Fruit fly (Drosophila melanogaster) whole organism, embryonic: Measurements from ENCODE around the gene Arl8.

Experiments
- Atf3 ChIP-seq: fragments of 200-800 bp; sonication (Bioruptor generic); optimal IDR thresholded peaks from 3 replicates; lab custom pipeline; 2016; ENCODE audit warnings: missing biosample characterization, missing genetic modification characterization
- Awh ChIP-seq: fragments of 200-800 bp; sonication (Bioruptor generic); IDR thresholded peaks from 2 replicates; pipeline ENCODE4, ENCODE4 v1.3.6; 2022; ENCODE audit warnings: missing biosample characterization, missing genetic modification characterization
- B-H2 ChIP-seq: fragments of 200-800 bp; sonication (Bioruptor generic); optimal IDR thresholded peaks from 2 replicates; lab custom pipeline; 2018; ENCODE audit warnings: missing biosample characterization, mild to moderate bottlenecking, missing genetic modification characterization
- CG10321 ChIP-seq: fragments of 200-800 bp; sonication (Bioruptor generic); IDR thresholded peaks from 2 replicates; pipeline ENCODE4 v1.3.6; 2022; ENCODE audit warnings: missing biosample characterization, missing genetic modification characterization
- CG11398 ChIP-seq: fragments of 200-800 bp; sonication (Bioruptor generic); optimal IDR thresholded peaks from 2 replicates; lab custom pipeline; 2016; ENCODE audit warnings: missing biosample characterization, missing genetic modification characterization
- CG12104 ChIP-seq: fragments of 200-800 bp; sonication (Bioruptor generic); optimal IDR thresholded peaks from 3 replicates; lab custom pipeline; 2016; ENCODE audit warnings: missing biosample characterization, missing genetic modification characterization
- CG12236 ChIP-seq: fragments of 200-800 bp; sonication (Bioruptor generic); optimal IDR thresholded peaks from 2 replicates; lab custom pipeline; 2016; ENCODE audit warnings: missing biosample characterization, missing genetic modification characterization
- CG1233 ChIP-seq: fragments of 200-800 bp; sonication (Bioruptor generic); optimal IDR thresholded peaks from 4 replicates; lab custom pipeline; 2018; ENCODE audit warnings: missing biosample characterization, mild to moderate bottlenecking, missing genetic modification characterization
- CG12769 ChIP-seq: fragments of 200-800 bp; sonication (Bioruptor generic); optimal IDR thresholded peaks from 2 replicates; lab custom pipeline; 2019; ENCODE audit warnings: missing biosample characterization, mild to moderate bottlenecking, missing genetic modification characterization, moderate library complexity
- CG15073 ChIP-seq: fragments of 200-800 bp; sonication (Bioruptor generic); optimal IDR thresholded peaks from 2 replicates; lab custom pipeline; 2016; ENCODE audit warnings: missing biosample characterization, missing genetic modification characterization
- CG15479 ChIP-seq: fragments of 200-800 bp; sonication (Bioruptor generic); optimal IDR thresholded peaks from 3 replicates; lab custom pipeline; 2019; ENCODE audit warnings: missing biosample characterization, mild to moderate bottlenecking, missing genetic modification characterization, moderate library complexity
- CG15696 ChIP-seq: fragments of 200-800 bp; sonication (Bioruptor generic); optimal IDR thresholded peaks from 2 replicates; lab custom pipeline; 2019; ENCODE audit warnings: missing biosample characterization, mild to moderate bottlenecking, missing genetic modification characterization, moderate library complexity
- CG16815 ChIP-seq: fragments of 200-800 bp; sonication (Bioruptor generic); optimal IDR thresholded peaks from 3 replicates; lab custom pipeline; 2017; ENCODE audit warnings: missing biosample characterization, mild to moderate bottlenecking, missing genetic modification characterization
- CG2202 ChIP-seq: fragments of 200-800 bp; sonication (Bioruptor generic); optimal IDR thresholded peaks from 2 replicates; lab custom pipeline; 2018; ENCODE audit warnings: missing biosample characterization, mild to moderate bottlenecking, missing genetic modification characterization
- CG33557 ChIP-seq: fragments of 200-800 bp; sonication (Bioruptor generic); optimal IDR thresholded peaks from 2 replicates; lab custom pipeline; 2019; ENCODE audit warnings: missing biosample characterization, mild to moderate bottlenecking, missing genetic modification characterization, moderate library complexity
- CG7928 ChIP-seq: fragments of 200-800 bp; sonication (Bioruptor generic); optimal IDR thresholded peaks from 2 replicates; lab custom pipeline; 2017; ENCODE audit warnings: missing biosample characterization, mild to moderate bottlenecking, missing genetic modification characterization
- CG8944 ChIP-seq: fragments of 200-800 bp; sonication (Bioruptor generic); optimal IDR thresholded peaks from 3 replicates; lab custom pipeline; 2016; ENCODE audit warnings: missing biosample characterization, missing genetic modification characterization
- CG9215 ChIP-seq: fragments of 200-800 bp; sonication (Bioruptor generic); IDR thresholded peaks from 2 replicates; pipeline ENCODE4 v1.3.6; 2022; ENCODE audit warnings: missing biosample characterization, missing genetic modification characterization
- CrebB ChIP-seq: fragments of 200-800 bp; sonication (Bioruptor generic); optimal IDR thresholded peaks from 3 replicates; lab custom pipeline; 2018; ENCODE audit warnings: missing biosample characterization, mild to moderate bottlenecking, missing genetic modification characterization
- ERR ChIP-seq: fragments of 200-800 bp; sonication (Bioruptor generic); optimal IDR thresholded peaks from 2 replicates; lab custom pipeline; 2016; ENCODE audit warnings: missing biosample characterization, missing genetic modification characterization
- Ets65A ChIP-seq: fragments of 200-800 bp; sonication (Bioruptor generic); peaks from one replicate; lab custom pipeline; 2016; ENCODE audit warnings: missing biosample characterization, missing genetic modification characterization
- HLH3B ChIP-seq: fragments of 200-800 bp; sonication (Bioruptor generic); IDR thresholded peaks from 2 replicates; pipeline ENCODE4 v1.3.6; 2022; ENCODE audit warnings: missing biosample characterization, missing genetic modification characterization
- Hsf ChIP-seq: fragments of 200-800 bp; sonication (Bioruptor generic); optimal IDR thresholded peaks from 3 replicates; lab custom pipeline; 2016; ENCODE audit warnings: missing biosample characterization, missing genetic modification characterization
- Rx ChIP-seq: fragments of 200-800 bp; sonication (Bioruptor generic); IDR thresholded peaks from 2 replicates; pipeline ENCODE4 v1.3.6; 2022; ENCODE audit warnings: missing biosample characterization, missing genetic modification characterization
- Six4 ChIP-seq: fragments of 200-800 bp; sonication (Bioruptor generic); optimal IDR thresholded peaks from 2 replicates; lab custom pipeline; 2016; ENCODE audit warnings: missing biosample characterization, missing genetic modification characterization
- Sox100B ChIP-seq: fragments of 200-800 bp; sonication (Bioruptor generic); optimal IDR thresholded peaks from 3 replicates; lab custom pipeline; 2018; ENCODE audit warnings: missing biosample characterization, mild to moderate bottlenecking, missing genetic modification characterization
- Sry-β ChIP-seq: fragments of 200-800 bp; sonication (Bioruptor generic); optimal IDR thresholded peaks from 2 replicates; lab custom pipeline; 2018; ENCODE audit warnings: missing biosample characterization, mild to moderate bottlenecking, missing genetic modification characterization, moderate library complexity
- Sry-δ ChIP-seq: fragments of 200-800 bp; sonication (Bioruptor generic); optimal IDR thresholded peaks from 2 replicates; lab custom pipeline; 2016; ENCODE audit warnings: missing biosample characterization, missing genetic modification characterization
- ab ChIP-seq: fragments of 200-800 bp; sonication (Bioruptor generic); optimal IDR thresholded peaks from 2 replicates; lab custom pipeline; 2016; ENCODE audit warnings: missing biosample characterization, missing genetic modification characterization
- btn ChIP-seq: fragments of 200-800 bp; sonication (Bioruptor generic); optimal IDR thresholded peaks from 2 replicates; lab custom pipeline; 2016; ENCODE audit warnings: missing biosample characterization, missing genetic modification characterization
- cas ChIP-seq: fragments of 200-800 bp; sonication (Bioruptor generic); IDR thresholded peaks from 2 replicates; pipeline ENCODE4 v1.3.6; 2022; ENCODE audit warnings: missing biosample characterization, missing genetic modification characterization
- chm ChIP-seq: fragments of 200-800 bp; sonication (Bioruptor generic); IDR thresholded peaks from 2 replicates; pipeline ENCODE4 v1.3.6; 2022; ENCODE audit warnings: missing biosample characterization, missing genetic modification characterization
- corto ChIP-seq: fragments of 200-800 bp; sonication (Bioruptor generic); optimal IDR thresholded peaks from 2 replicates; lab custom pipeline; 2016; ENCODE audit warnings: missing biosample characterization, mild to moderate bottlenecking, missing genetic modification characterization, moderate library complexity
- fd64A ChIP-seq: fragments of 200-800 bp; sonication (Bioruptor generic); optimal IDR thresholded peaks from 3 replicates; lab custom pipeline; 2018; ENCODE audit warnings: missing biosample characterization, mild to moderate bottlenecking, missing genetic modification characterization
- fu2 ChIP-seq: fragments of 200-800 bp; sonication (Bioruptor generic); optimal IDR thresholded peaks from 2 replicates; lab custom pipeline; 2016; ENCODE audit warnings: missing biosample characterization, missing genetic modification characterization
- gcm ChIP-seq: fragments of 200-800 bp; sonication (Bioruptor generic); optimal IDR thresholded peaks from 2 replicates; lab custom pipeline; 2019; ENCODE audit warnings: missing biosample characterization, mild to moderate bottlenecking, missing genetic modification characterization, moderate library complexity
- gsb-n ChIP-seq: fragments of 200-800 bp; sonication (Bioruptor generic); optimal IDR thresholded peaks from 3 replicates; lab custom pipeline; 2018; ENCODE audit warnings: missing biosample characterization, mild to moderate bottlenecking, missing genetic modification characterization
- gt ChIP-seq: fragments of 200-800 bp; sonication (Bioruptor generic); IDR thresholded peaks from 2 replicates; pipeline ENCODE4 v1.3.6; 2022; ENCODE audit warnings: missing biosample characterization, missing genetic modification characterization
- jumu ChIP-seq: fragments of 200-800 bp; sonication (Bioruptor generic); optimal IDR thresholded peaks from 3 replicates; lab custom pipeline; 2016; ENCODE audit warnings: missing biosample characterization, missing genetic modification characterization
- klu ChIP-seq: fragments of 200-800 bp; sonication (Bioruptor generic); IDR thresholded peaks from 2 replicates; pipeline ENCODE4 v1.3.6; 2022; ENCODE audit warnings: missing biosample characterization, missing genetic modification characterization
- lbe ChIP-seq: fragments of 200-800 bp; sonication (Bioruptor generic); optimal IDR thresholded peaks from 2 replicates; lab custom pipeline; 2016; ENCODE audit warnings: missing biosample characterization, mild to moderate bottlenecking, missing genetic modification characterization
- salm ChIP-seq: fragments of 200-800 bp; sonication (Bioruptor generic); optimal IDR thresholded peaks from 2 replicates; lab custom pipeline; 2018; ENCODE audit warnings: missing biosample characterization, mild to moderate bottlenecking, missing genetic modification characterization
- sd ChIP-seq: fragments of 200-800 bp; sonication (Bioruptor generic); optimal IDR thresholded peaks from 3 replicates; lab custom pipeline; 2018; ENCODE audit warnings: missing biosample characterization, mild to moderate bottlenecking, missing genetic modification characterization, moderate library complexity
- sens-2 ChIP-seq: fragments of 200-800 bp; sonication (Bioruptor generic); IDR thresholded peaks from 2 replicates; pipeline ENCODE4 v1.3.6; 2022; ENCODE audit warnings: missing biosample characterization, missing genetic modification characterization
- shn ChIP-seq: fragments of 200-800 bp; sonication (Bioruptor generic); optimal IDR thresholded peaks from 3 replicates; lab custom pipeline; 2016; ENCODE audit warnings: missing biosample characterization, missing genetic modification characterization
- sob ChIP-seq: fragments of 200-800 bp; sonication (Bioruptor generic); IDR thresholded peaks from 2 replicates; pipeline ENCODE4 v1.3.6; 2022; ENCODE audit warnings: missing biosample characterization, missing genetic modification characterization
- tin ChIP-seq: fragments of 200-800 bp; sonication (Bioruptor generic); optimal IDR thresholded peaks from 3 replicates; lab custom pipeline; 2016; ENCODE audit warnings: missing biosample characterization, missing genetic modification characterization
- tll ChIP-seq, 2 experiments: fragments of 200-800 bp in 1 of 2; fragments of >200 bp in 1 of 2; sonication (Bioruptor generic) in 1 of 2; optimal IDR thresholded peaks; 2 replicates each; lab custom pipeline; 2017 to 2019; ENCODE audit warnings: missing biosample characterization in 2 of 2, missing genetic modification characterization in 2 of 2, mild to moderate bottlenecking in 1 of 2, moderate library complexity in 1 of 2
- trem ChIP-seq: fragments of 200-800 bp; optimal IDR thresholded peaks from 3 replicates; lab custom pipeline; 2019; ENCODE audit warnings: missing biosample characterization, mild to moderate bottlenecking, missing genetic modification characterization, moderate library complexity
- wek ChIP-seq: fragments of 200-800 bp; sonication (Bioruptor generic); optimal IDR thresholded peaks from 3 replicates; lab custom pipeline; 2018; ENCODE audit warnings: missing biosample characterization, mild to moderate bottlenecking, missing genetic modification characterization, moderate library complexity
- wor ChIP-seq: fragments of 200-800 bp; sonication (Bioruptor generic); IDR thresholded peaks from 2 replicates; pipeline ENCODE4 v1.3.6; 2022; ENCODE audit warnings: missing biosample characterization, missing genetic modification characterization

Gene Arl8

dm6 chr3R:8115951-8116611 is 10.3 kb upstream of the Arl8 start (continued):
- TF ChIP-seq gsb-n (tag; lab: Kevin White, UChicago) (no peak), shn (no peak), CG2202 (tag; lab: Kevin White, UChicago) (no peak), klu (no peak), CG12769 (no peak), Six4 (GFP tag; lab: Kevin White, UChicago) (no peak), fu2 (GFP tag; lab: Kevin White, UChicago) (no peak), CG15479 (GFP tag; lab: Kevin White, UChicago) (peak; percentile 47), gt (GFP tag; lab: Robert Waterston, UW) (no peak), sens-2 (GFP tag; lab: Robert Waterston, UW) (no peak), ERR (GFP tag; lab: Kevin White, UChicago) (no peak), CG12104 (GFP tag; lab: Kevin White, UChicago) (no peak), B-H2 (GFP tag; lab: Kevin White, UChicago) (no peak), CG12236 (no peak), fd64A (GFP tag; lab: Kevin White, UChicago) (no peak), CG9215 (GFP tag; lab: Robert Waterston, UW) (no peak), CG10321 (GFP tag; lab: Robert Waterston, UW) (peak; percentile 53; the same call in 1 of the 2 replicates), Ets65A (GFP tag; lab: Kevin White, UChicago) (peak; percentile 60), CrebB (tag; lab: Kevin White, UChicago) (no peak), CG33557 (no peak), Sox100B (GFP tag; lab: Kevin White, UChicago) (no peak), tll (GFP tag; optimal IDR thresholded peaks at IDR 0.05; lab: Kevin White, UChicago) (peak in 1 of 2 experiments; percentile 36), wor (no peak), Sry-β (GFP tag; lab: Kevin White, UChicago) (no peak), CG15696 (tag; lab: Kevin White, UChicago) (no peak), CG7928 (GFP tag; lab: Kevin White, UChicago) (no peak), salm (tag; lab: Kevin White, UChicago) (no peak), lbe (peak; percentile 10), sd (tag; lab: Kevin White, UChicago) (no peak), corto (GFP tag; lab: Kevin White, UChicago) (no peak), HLH3B (GFP tag; lab: Robert Waterston, UW) (no peak), trem (tag; lab: Kevin White, UChicago) (no peak), wek (GFP tag; lab: Kevin White, UChicago) (no peak), CG8944 (GFP tag; lab: Kevin White, UChicago) (no peak), jumu (no peak), chm (GFP tag; lab: Robert Waterston, UW) (no peak), sob (GFP tag; lab: Robert Waterston, UW) (0 out of 2 replicates have a peak, but pooled peaks have one; percentile 17), CG15073 (GFP tag; lab: Kevin White, UChicago) (no peak), CG1233 (no peak), Sry-δ (no peak), Hsf (GFP tag; lab: Kevin White, UChicago) (no peak), gcm (GFP tag; lab: Kevin White, UChicago) (peak; percentile 23), CG16815 (no peak), tin (GFP tag; lab: Kevin White, UChicago) (no peak), CG11398 (no peak), Atf3 (GFP tag; lab: Kevin White, UChicago) (no peak), Rx (GFP tag; lab: Robert Waterston, UW) (0 out of 2 replicates have a peak, but pooled peaks have one; percentile 19), cas (no peak), Awh (GFP tag; lab: Robert Waterston, UW) (no peak), ab (GFP tag; lab: Kevin White, UChicago) (no peak), btn (GFP tag; lab: Kevin White, UChicago) (no peak)
